Fruit fly (Drosophila melanogaster) whole organism, adult: ENCODE results near the gene upd2.

Experiments used
- CG11617 ChIP-seq: fragments of 200-800 bp; sonication (Bioruptor generic); optimal IDR thresholded peaks from 2 replicates; lab custom pipeline; 2017; ENCODE audit warnings: mild to moderate bottlenecking, missing biosample characterization, missing genetic modification reagents, missing genetic modification characterization
- CG12768 ChIP-seq: fragments of 200-800 bp; sonication (Bioruptor generic); optimal IDR thresholded peaks from 2 replicates; lab custom pipeline; 2017; ENCODE audit warnings: missing biosample characterization, missing genetic modification characterization, mild to moderate bottlenecking, moderate library complexity, missing genetic modification reagents
- CG33017 ChIP-seq: fragments of 200-800 bp; sonication (Bioruptor generic); optimal IDR thresholded peaks from 2 replicates; lab custom pipeline; 2018; ENCODE audit warnings: missing biosample characterization, mild to moderate bottlenecking, missing genetic modification characterization, moderate library complexity
- CG7101 ChIP-seq: fragments of 200-800 bp; sonication (Bioruptor generic); optimal IDR thresholded peaks from 2 replicates; lab custom pipeline; 2018; ENCODE audit warnings: missing biosample characterization, mild to moderate bottlenecking, missing genetic modification characterization, moderate library complexity
- Crg-1 ChIP-seq: fragments of 200-800 bp; sonication (Bioruptor generic); optimal IDR thresholded peaks from 2 replicates; lab custom pipeline; 2016; ENCODE audit warnings: missing biosample characterization, missing genetic modification characterization
- Hr96 ChIP-seq: fragments of 200-800 bp; sonication (Bioruptor generic); optimal IDR thresholded peaks from 2 replicates; lab custom pipeline; 2016; ENCODE audit warnings: missing biosample characterization, missing genetic modification characterization
- Mnt ChIP-seq: fragments of 200-800 bp; sonication (Bioruptor generic); optimal IDR thresholded peaks from 2 replicates; lab custom pipeline; 2016; ENCODE audit warnings: missing biosample characterization, mild to moderate bottlenecking, missing genetic modification characterization
- cic ChIP-seq: fragments of 200-800 bp; sonication (Bioruptor generic); optimal IDR thresholded peaks from 2 replicates; lab custom pipeline; 2017; ENCODE audit warnings: missing biosample characterization, mild to moderate bottlenecking, missing genetic modification characterization, moderate library complexity
- cnc ChIP-seq, 2 experiments: fragments of >200 bp; optimal IDR thresholded peaks; 2 replicates each; lab custom pipeline; 2017
- kay ChIP-seq: fragments of 200-800 bp; sonication (Bioruptor generic); peaks from one replicate; lab custom pipeline; 2016; ENCODE audit warnings: missing biosample characterization, missing genetic modification characterization, borderline replicate concordance
- ovo ChIP-seq: fragments of 200-800 bp; sonication (Bioruptor generic); optimal IDR thresholded peaks from 2 replicates; lab custom pipeline; 2016; ENCODE audit warnings: missing biosample characterization, missing genetic modification characterization
- tj ChIP-seq: fragments of 200-800 bp; sonication (Bioruptor generic); optimal IDR thresholded peaks from 3 replicates; lab custom pipeline; 2017; ENCODE audit warnings: missing biosample characterization, mild to moderate bottlenecking, missing genetic modification characterization, moderate library complexity
- toe ChIP-seq: fragments of 200-800 bp; sonication (Bioruptor generic); optimal IDR thresholded peaks from 2 replicates; lab custom pipeline; 2016; ENCODE audit warnings: missing biosample characterization, missing genetic modification characterization

DNA sequence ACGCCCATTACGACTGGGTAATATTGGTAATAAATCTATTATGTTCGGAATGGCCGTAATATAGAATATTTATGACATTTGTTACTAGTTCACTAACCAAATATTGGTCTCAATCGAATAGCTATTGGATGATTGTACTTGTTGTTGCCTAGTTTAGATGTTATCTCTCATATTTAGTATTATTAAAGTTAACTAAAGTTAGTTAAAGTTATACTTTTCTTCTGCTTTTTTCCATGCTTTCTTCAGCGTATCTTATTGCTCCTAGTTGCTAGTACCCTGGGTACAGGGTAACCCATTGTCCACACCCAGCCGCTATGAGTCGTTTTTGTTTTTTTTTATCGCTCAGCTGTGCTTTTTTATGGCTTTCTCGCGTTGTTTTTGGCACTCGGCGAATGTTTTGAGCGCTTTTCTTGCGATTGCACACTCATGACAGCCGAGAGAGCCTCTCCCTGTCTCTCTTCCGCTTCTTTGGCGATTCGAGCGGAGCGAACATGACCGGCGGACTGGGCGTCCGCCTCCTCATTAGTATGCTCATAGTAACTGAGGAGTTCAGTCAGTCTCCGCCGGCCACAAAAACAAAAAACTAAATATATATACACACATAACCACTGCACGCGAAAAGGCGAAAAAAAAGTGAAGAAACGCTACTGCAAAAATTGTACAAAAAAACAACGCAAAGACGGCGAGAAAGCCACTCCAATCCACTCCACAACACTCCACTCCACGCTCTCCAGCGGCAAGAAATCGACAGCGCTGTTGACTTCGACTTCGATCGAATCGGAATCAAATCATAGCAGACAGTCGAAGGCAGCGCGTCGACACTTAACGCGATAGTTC, 33.6 kb upstream of the upd2 start, which contains the start of gene upd3:
- TF ChIP-seq cic (GFP tag; lab: Kevin White, UChicago), result no peak
- no peak for TF ChIP-seq ovo (GFP tag; lab: Kevin White, UChicago)
- TF ChIP-seq cnc (optimal IDR thresholded peaks at IDR 0.05; lab: Kevin White, UChicago), result no peak
- TF ChIP-seq CG7101 (tag; lab: Kevin White, UChicago), result no peak
- no peak for TF ChIP-seq toe (GFP tag; lab: Kevin White, UChicago)
- TF ChIP-seq kay (GFP tag; lab: Kevin White, UChicago), result no peak
- no peak for TF ChIP-seq CG12768 (GFP tag; lab: Kevin White, UChicago)
- TF ChIP-seq tj (GFP tag; lab: Kevin White, UChicago), result no peak
- TF ChIP-seq Mnt (GFP tag; lab: Kevin White, UChicago), result no peak
- no peak for TF ChIP-seq CG33017 (tag; lab: Kevin White, UChicago)
- TF ChIP-seq Hr96 (GFP tag; lab: Kevin White, UChicago), result no peak
- no peak for TF ChIP-seq CG11617 (GFP tag; lab: Kevin White, UChicago)
- no peak for TF ChIP-seq Crg-1 (GFP tag; lab: Kevin White, UChicago)
